Worm (Caenorhabditis elegans) whole organism, L4 larva: ENCODE results near the gene sra-26.

Source experiments
- D1046.2 ChIP-seq: fragments of 200-800 bp; sonication (Bioruptor generic); IDR thresholded peaks from 2 replicates; pipeline ENCODE4 v1.3.6; 2022; ENCODE audit warnings: missing genetic modification characterization, missing compliant biosample characterization
- F26F4.8 ChIP-seq: fragments of 200-800 bp; sonication (Bioruptor generic); conservative IDR thresholded peaks from 2 replicates; pipeline ENCODE4 v1.3.6; 2022; ENCODE audit warnings: missing genetic modification characterization, missing compliant biosample characterization
- F44E2.7 ChIP-seq: fragments of 200-800 bp; sonication (Bioruptor generic); IDR thresholded peaks from 2 replicates; pipeline ENCODE4 v2.1.2; 2022; ENCODE audit warnings: missing genetic modification characterization, missing compliant biosample characterization
- Y48G9A.11 ChIP-seq: fragments of 200-800 bp; sonication (Bioruptor generic); IDR thresholded peaks from 2 replicates; pipeline ENCODE4 v1.3.6; 2022; ENCODE audit warnings: missing genetic modification reagents, missing genetic modification characterization, missing compliant biosample characterization
- Y5F2A.4 ChIP-seq: fragments of 200-800 bp; sonication (Bioruptor generic); optimal IDR thresholded peaks from 2 replicates; lab custom pipeline; 2018; ENCODE audit warnings: mild to moderate bottlenecking, missing genetic modification characterization, missing compliant biosample characterization
- aha-1 ChIP-seq: fragments of 150-350 bp; peaks from one replicate; lab custom pipeline; 2014; ENCODE audit warnings: missing biosample characterization, missing genetic modification characterization
- aly-2 ChIP-seq: sonication (generic microtip); optimal IDR thresholded peaks from 2 replicates; lab custom pipeline; 2018; ENCODE audit warnings: missing biosample characterization, missing genetic modification characterization
- ama-1 ChIP-seq: fragments of 150-350 bp; optimal IDR thresholded peaks from 2 replicates; lab custom pipeline; 2014; ENCODE audit warnings: inconsistent platforms, mixed read lengths
- attf-4 ChIP-seq: sonication (generic microtip); optimal IDR thresholded peaks from 3 replicates; lab custom pipeline; 2017; ENCODE audit warnings: missing biosample characterization, missing genetic modification characterization
- ces-1 ChIP-seq: fragments of 150-350 bp; sonication (generic microtip); optimal IDR thresholded peaks from 4 replicates; lab custom pipeline; 2014; ENCODE audit warnings: missing biosample characterization, missing genetic modification reagents, missing genetic modification characterization
- cey-2 ChIP-seq: sonication (generic microtip); optimal IDR thresholded peaks from 3 replicates; lab custom pipeline; 2017; ENCODE audit warnings: missing genetic modification characterization, mild to moderate bottlenecking, missing compliant biosample characterization, antibody characterized with exemption, borderline replicate concordance; ENCODE audit not compliant: insufficient read depth
- dmd-9 ChIP-seq: fragments of 200-800 bp; sonication (Bioruptor generic); IDR thresholded peaks from 2 replicates; pipeline ENCODE4 v1.3.6; 2022; ENCODE audit warnings: missing genetic modification reagents, missing genetic modification characterization, missing compliant biosample characterization
- egl-27 ChIP-seq: sonication (generic microtip); optimal IDR thresholded peaks from 3 replicates; lab custom pipeline; 2017; ENCODE audit warnings: missing biosample characterization, missing genetic modification reagents, missing genetic modification characterization
- hif-1 ChIP-seq, 2 experiments: sonication (generic microtip); optimal IDR thresholded peaks; 2 replicates each; lab custom pipeline; 2016 to 2017; ENCODE audit warnings: missing compliant biosample characterization in 2 of 2, missing genetic modification characterization in 2 of 2, missing genetic modification reagents in 2 of 2, missing genotype in 2 of 2, mild to moderate bottlenecking in 1 of 2
- hlh-11 ChIP-seq: fragments of 200-800 bp; sonication (Bioruptor generic); optimal IDR thresholded peaks from 2 replicates; lab custom pipeline; 2018; ENCODE audit warnings: mild to moderate bottlenecking, missing genetic modification characterization, missing compliant biosample characterization
- lin-1 ChIP-seq: fragments of 200-800 bp; sonication (Bioruptor generic); IDR thresholded peaks from 2 replicates; pipeline ENCODE4 v1.3.6; 2022; ENCODE audit warnings: missing genetic modification reagents, missing genetic modification characterization, missing compliant biosample characterization
- lin-29 ChIP-seq: fragments of 200-800 bp; sonication (Bioruptor generic); IDR thresholded peaks from 2 replicates; pipeline ENCODE4 v1.3.6; 2022; ENCODE audit warnings: missing genetic modification reagents, missing genetic modification characterization, missing compliant biosample characterization
- lin-38 ChIP-seq: fragments of 200-800 bp; sonication (Bioruptor generic); IDR thresholded peaks from 2 replicates; pipeline ENCODE4 v1.3.6; 2022; ENCODE audit warnings: missing genetic modification reagents, missing genetic modification characterization, missing compliant biosample characterization
- mdt-29 ChIP-seq: fragments of 200-800 bp; sonication (Bioruptor generic); IDR thresholded peaks from 2 replicates; pipeline ENCODE4 v1.3.6; 2022; ENCODE audit warnings: missing genetic modification reagents, missing genetic modification characterization, missing compliant biosample characterization
- mes-2 ChIP-seq: sonication (generic microtip); optimal IDR thresholded peaks from 2 replicates; lab custom pipeline; 2016; ENCODE audit warnings: missing genotype, mild to moderate bottlenecking, missing genetic modification characterization, missing compliant biosample characterization; ENCODE audit not compliant: poor library complexity, severe bottlenecking
- nhr-10 ChIP-seq: fragments of 150-350 bp; optimal IDR thresholded peaks from 2 replicates; lab custom pipeline; 2014; ENCODE audit warnings: missing biosample characterization, missing genetic modification characterization
- nhr-111 ChIP-seq: fragments of 200-800 bp; sonication (Bioruptor generic); optimal IDR thresholded peaks from 2 replicates; lab custom pipeline; 2018; ENCODE audit warnings: mild to moderate bottlenecking, missing genetic modification characterization, missing compliant biosample characterization
- nhr-42 ChIP-seq: fragments of 200-800 bp; sonication (Bioruptor generic); IDR thresholded peaks from 2 replicates; pipeline ENCODE4 v1.3.6; 2022; ENCODE audit warnings: missing genetic modification characterization, missing compliant biosample characterization
- rbr-2 ChIP-seq: sonication (generic microtip); optimal IDR thresholded peaks from 2 replicates; lab custom pipeline; 2016; ENCODE audit warnings: missing genotype, missing genetic modification characterization, missing compliant biosample characterization
- saeg-2 ChIP-seq: fragments of 200-800 bp; sonication (Bioruptor generic); IDR thresholded peaks from 2 replicates; pipeline ENCODE4 v1.3.6; 2022; ENCODE audit warnings: missing genetic modification reagents, missing genetic modification characterization, missing compliant biosample characterization
- sdz-12 ChIP-seq: fragments of 200-800 bp; sonication (Bioruptor generic); optimal IDR thresholded peaks from 2 replicates; lab custom pipeline; 2018; ENCODE audit warnings: mild to moderate bottlenecking, missing genetic modification characterization, missing compliant biosample characterization
- snpc-1.2 ChIP-seq: fragments of 200-800 bp; sonication (Bioruptor generic); IDR thresholded peaks from 2 replicates; pipeline ENCODE4 v1.3.6; 2022; ENCODE audit warnings: missing genetic modification reagents, missing genetic modification characterization, missing compliant biosample characterization
- snpc-4 ChIP-seq: fragments of 150-350 bp; optimal IDR thresholded peaks from 2 replicates; lab custom pipeline; 2014; ENCODE audit warnings: missing biosample characterization, missing genetic modification characterization
- spr-3 ChIP-seq: fragments of 200-800 bp; sonication (Bioruptor generic); optimal IDR thresholded peaks from 2 replicates; lab custom pipeline; 2018; ENCODE audit warnings: mild to moderate bottlenecking, missing genetic modification characterization, missing compliant biosample characterization
- unc-130 ChIP-seq: sonication (generic microtip); optimal IDR thresholded peaks from 2 replicates; lab custom pipeline; 2016; ENCODE audit warnings: missing genetic modification reagents, missing genetic modification characterization, missing compliant biosample characterization
- unc-39 ChIP-seq: sonication (generic microtip); optimal IDR thresholded peaks from 2 replicates; lab custom pipeline; 2017; ENCODE audit warnings: missing biosample characterization, missing genetic modification characterization
- unc-62 ChIP-seq, 3 experiments: fragments of 150-350 bp in 1 of 3; sonication (generic microtip); optimal IDR thresholded peaks in 2 of 3; peaks in 1 of 3; 1 replicate in 1 of 3; 2 replicates in 2 of 3; lab custom pipeline; 2014 to 2017; ENCODE audit warnings: missing biosample characterization in 3 of 3, missing genetic modification characterization in 3 of 3, missing genetic modification reagents in 3 of 3, missing genotype in 1 of 3
- vab-7 ChIP-seq: fragments of 200-800 bp; sonication (Bioruptor generic); IDR thresholded peaks from 2 replicates; pipeline ENCODE4 v1.3.6; 2022; ENCODE audit warnings: missing genetic modification reagents, missing genetic modification characterization, missing compliant biosample characterization

sra-26 gene

DNA sequence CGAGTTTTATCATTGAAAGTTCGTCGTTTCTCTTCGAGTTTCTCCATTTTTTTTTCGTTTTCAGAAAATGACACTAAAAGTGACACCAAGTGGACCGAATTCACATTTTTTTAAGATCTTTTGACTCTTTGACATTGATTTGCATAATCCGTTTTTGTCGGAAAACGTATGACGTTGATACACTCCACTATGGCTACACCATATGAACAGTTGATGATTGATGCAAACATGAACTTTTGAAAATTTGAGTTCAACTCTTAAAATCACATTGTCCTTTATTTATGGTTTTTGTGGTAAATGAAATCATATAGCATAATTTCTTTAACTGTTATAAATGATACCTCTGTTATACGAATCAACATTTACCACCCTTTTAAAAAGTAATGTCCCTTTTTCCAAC, 7.1 kb upstream of the sra-26 start, which contains the start of gene T19D12.10:
Gene T19D12.10 (minus strand): TSS at position 101 of the 400 bp plus-strand sequence.
- TF ChIP-seq hlh-11 (tag; lab: Kevin White, UChicago) (no peak), unc-130 (no peak), saeg-2 (GFP tag; lab: Robert Waterston, UW) (no peak), unc-62 (GFP tag; optimal IDR thresholded peaks at IDR 0.05 in 1 of 2; lab: Kevin White, UChicago) (peak in 1 of 2 experiments; percentile 42), unc-62 (tag; optimal IDR thresholded peaks at IDR 0.05; lab: Kevin White, UChicago) (no peak)

DNA sequence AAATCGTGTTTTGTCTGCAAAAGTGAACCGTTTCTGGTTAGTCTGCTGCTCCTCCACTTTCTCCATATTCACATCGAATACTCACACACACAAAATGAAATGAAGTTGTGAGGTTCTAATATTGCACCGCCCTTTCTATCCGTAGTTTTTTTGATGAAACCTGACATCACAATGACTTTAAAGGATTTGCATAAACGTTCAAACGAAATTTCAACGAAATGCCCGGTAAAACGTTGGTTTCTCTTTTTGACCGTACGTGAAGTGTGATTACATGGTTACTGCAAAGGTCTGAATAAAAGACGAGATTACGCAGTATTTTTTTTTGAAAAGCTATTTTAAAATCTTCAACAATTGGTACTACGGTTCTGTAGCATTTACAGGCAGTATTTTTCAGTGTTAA, 2.7 kb upstream of the sra-26 start, which contains the start of gene T19D12.9:
Gene T19D12.9 (minus strand): TSS at position 101 of the 400 bp plus-strand sequence.
- TF ChIP-seq lin-1 (GFP tag; lab: Robert Waterston, UW): no peak
- no peak for TF ChIP-seq Y48G9A.11 (GFP tag; lab: Robert Waterston, UW)
- TF ChIP-seq ama-1 (lab: Kevin White, UChicago): no peak
- TF ChIP-seq F44E2.7: no peak
- no peak for TF ChIP-seq D1046.2 (GFP tag; lab: Robert Waterston, UW)
- TF ChIP-seq snpc-4: no peak
- TF ChIP-seq nhr-42 (GFP tag; lab: Robert Waterston, UW): no peak
- TF ChIP-seq saeg-2 (GFP tag; lab: Robert Waterston, UW): no peak
- no peak for TF ChIP-seq Y5F2A.4 (GFP tag; lab: Kevin White, UChicago)
- TF ChIP-seq egl-27 (tag; lab: Kevin White, UChicago): no peak
- no peak for TF ChIP-seq aly-2 (tag; lab: Kevin White, UChicago)
- no peak for TF ChIP-seq sdz-12 (GFP tag; lab: Kevin White, UChicago)
- TF ChIP-seq attf-4 (tag; lab: Kevin White, UChicago): no peak
- no peak for TF ChIP-seq hif-1 (tag; optimal IDR thresholded peaks at IDR 0.05; lab: Kevin White, UChicago)
- TF ChIP-seq cey-2 (tag; lab: Kevin White, UChicago): no peak
- TF ChIP-seq spr-3: no peak
- no peak for TF ChIP-seq mdt-29 (GFP tag; lab: Robert Waterston, UW)

DNA sequence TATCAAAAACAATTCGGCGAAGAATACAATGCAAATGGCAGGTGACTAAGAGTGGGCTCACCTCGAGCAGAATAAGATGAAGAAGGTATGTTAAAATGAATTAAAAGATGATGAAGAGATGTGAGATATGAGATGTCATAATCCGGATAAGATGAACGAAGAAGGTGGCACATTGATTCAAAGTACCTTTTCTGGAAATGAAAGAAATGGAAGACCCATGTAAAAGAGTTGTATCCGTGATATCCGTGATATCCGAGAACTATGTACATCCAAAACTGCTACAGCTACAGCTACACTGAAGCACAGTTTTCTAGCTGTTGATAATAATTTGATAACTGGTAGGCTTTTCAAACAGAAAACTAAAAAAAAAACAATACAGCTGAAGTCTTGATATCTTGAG, 2.6 kb downstream of the sra-26 start, which contains the start of gene oig-8:
Gene oig-8 (minus strand): TSS at position 101 of the 400 bp plus-strand sequence.
- TF ChIP-seq nhr-111 (GFP tag; lab: Kevin White, UChicago): no peak
- no peak for TF ChIP-seq aha-1 (tag; lab: Kevin White, UChicago)
- no peak for TF ChIP-seq lin-29 (GFP tag; lab: Robert Waterston, UW)
- TF ChIP-seq nhr-42 (GFP tag; lab: Robert Waterston, UW): no peak
- no peak for TF ChIP-seq lin-38 (GFP tag; lab: Robert Waterston, UW)
- no peak for TF ChIP-seq rbr-2 (tag; lab: Kevin White, UChicago)
- TF ChIP-seq mes-2 (tag; lab: Kevin White, UChicago): no peak
- no peak for TF ChIP-seq F26F4.8 (GFP tag; lab: Robert Waterston, UW)
- no peak for TF ChIP-seq snpc-1.2
- no peak for TF ChIP-seq nhr-10 (tag; lab: Kevin White, UChicago)

DNA sequence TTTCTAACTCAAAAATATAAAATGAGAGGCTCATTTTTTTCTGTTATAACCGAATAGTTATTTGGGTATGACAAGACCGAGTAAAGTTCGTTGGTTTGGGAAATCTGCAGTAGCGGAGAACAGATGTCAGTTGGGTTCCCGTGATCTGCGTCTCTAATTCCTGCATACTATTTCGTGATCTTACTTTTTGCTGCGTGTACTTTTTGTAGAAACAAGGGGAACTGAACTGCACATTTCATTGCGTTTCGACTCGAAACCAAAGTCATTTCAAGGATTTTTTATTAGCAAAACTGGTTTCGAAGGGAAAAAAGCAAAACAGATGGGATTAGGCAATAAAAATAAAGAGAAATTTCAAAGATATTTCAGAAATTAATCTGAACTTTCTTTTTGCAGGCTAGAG, 4.7 kb downstream of the sra-26 start:
- no peak for TF ChIP-seq unc-39 (tag; lab: Kevin White, UChicago)
- no peak for TF ChIP-seq vab-7 (GFP tag; lab: Robert Waterston, UW)
- no peak for TF ChIP-seq lin-29 (GFP tag; lab: Robert Waterston, UW)
- TF ChIP-seq dmd-9 (GFP tag; lab: Robert Waterston, UW): no peak
- TF ChIP-seq unc-62 (GFP tag; optimal IDR thresholded peaks at IDR 0.05 in 1 of 2; lab: Kevin White, UChicago): peak in 1 of 2 experiments; percentile 48
- no peak for TF ChIP-seq unc-62 (tag; optimal IDR thresholded peaks at IDR 0.05; lab: Kevin White, UChicago)

DNA sequence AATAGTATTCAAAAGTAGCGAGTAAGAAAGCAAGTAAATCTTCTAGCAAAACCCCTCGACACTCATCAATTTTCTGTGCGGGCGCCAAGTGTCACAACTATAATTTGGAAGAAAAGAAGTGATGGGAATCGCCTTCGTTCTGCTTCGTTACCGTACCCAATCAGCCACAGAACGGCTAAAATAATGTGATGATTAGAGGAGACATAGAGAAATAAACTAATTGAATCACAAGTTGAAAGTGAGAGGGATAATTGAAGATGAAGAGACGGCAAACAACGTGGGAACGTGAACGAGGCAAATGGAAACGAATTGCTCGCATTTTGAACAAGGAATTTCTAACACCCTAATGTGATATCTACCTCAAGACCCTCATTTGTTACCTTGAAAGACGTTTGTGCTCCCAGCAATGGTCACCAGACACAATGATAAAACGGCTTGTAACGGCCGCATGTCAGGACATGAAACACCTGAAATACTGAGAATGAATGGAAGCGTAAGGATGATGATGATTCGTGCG, 8.9 kb downstream of the sra-26 start, which contains the start of gene T19D12.6:
Gene T19D12.6 (minus strand): TSS at position 467 of the 517 bp plus-strand sequence.
- TF ChIP-seq D1046.2 (GFP tag; lab: Robert Waterston, UW): no peak
- TF ChIP-seq ces-1 (GFP tag; lab: Kevin White, UChicago): no peak
- TF ChIP-seq aha-1 (tag; lab: Kevin White, UChicago): peak; percentile 29
- peak in 1 of 2 experiments; percentile 73 for TF ChIP-seq unc-62 (GFP tag; optimal IDR thresholded peaks at IDR 0.05 in 1 of 2; lab: Kevin White, UChicago)
- no peak for TF ChIP-seq unc-62 (tag; optimal IDR thresholded peaks at IDR 0.05; lab: Kevin White, UChicago)
